Worm (Caenorhabditis elegans) whole organism, early embryonic: ENCODE results near the gene T01B4.3.
A peak's percentile ranks its signal among the peaks of the same experiment; 100 is the strongest.

Source experiments
- B0310.2 ChIP-seq: sonication (generic microtip); optimal IDR thresholded peaks from 2 replicates; lab custom pipeline; 2016; ENCODE audit warnings: mild to moderate bottlenecking, missing genetic modification characterization, missing compliant biosample characterization
- F13C5.2 ChIP-seq: sonication (generic microtip); optimal IDR thresholded peaks from 2 replicates; lab custom pipeline; 2017; ENCODE audit warnings: mild to moderate bottlenecking, missing genetic modification characterization, inconsistent platforms, missing compliant biosample characterization
- aly-1 ChIP-seq: sonication (generic microtip); optimal IDR thresholded peaks from 2 replicates; lab custom pipeline; 2016; ENCODE audit warnings: missing genetic modification characterization, missing compliant biosample characterization
- ama-1 ChIP-seq: fragments of 150-350 bp; optimal IDR thresholded peaks from 2 replicates; lab custom pipeline; 2014
- ceh-13 ChIP-seq: fragments of 200-800 bp; sonication (Bioruptor generic); optimal IDR thresholded peaks from 2 replicates; lab custom pipeline; 2018; ENCODE audit warnings: mild to moderate bottlenecking, missing genetic modification characterization, missing compliant biosample characterization
- ets-7 ChIP-seq: sonication (generic microtip); optimal IDR thresholded peaks from 2 replicates; lab custom pipeline; 2016; ENCODE audit warnings: missing genotype, missing genetic modification characterization, missing compliant biosample characterization
- flt-1 ChIP-seq: fragments of 200-800 bp; sonication (Bioruptor generic); IDR thresholded peaks from 2 replicates; pipeline ENCODE4 v1.3.6; 2022; ENCODE audit warnings: missing genetic modification characterization, missing compliant biosample characterization
- hmbx-1 ChIP-seq: sonication (generic microtip); optimal IDR thresholded peaks from 2 replicates; lab custom pipeline; 2016; ENCODE audit warnings: mild to moderate bottlenecking, missing genetic modification characterization, missing compliant biosample characterization
- pes-1 ChIP-seq: fragments of 200-800 bp; sonication (Bioruptor generic); IDR thresholded peaks from 2 replicates; pipeline ENCODE4 v1.3.6; 2022; ENCODE audit warnings: missing genetic modification reagents, missing genetic modification characterization, missing compliant biosample characterization
- scrt-1 ChIP-seq: fragments of 200-800 bp; sonication (Bioruptor generic); IDR thresholded peaks from 2 replicates; pipeline ENCODE4 v1.3.6; 2022; ENCODE audit warnings: missing genetic modification characterization, missing compliant biosample characterization
- sea-1 ChIP-seq: fragments of 200-800 bp; sonication (Bioruptor generic); conservative IDR thresholded peaks from 2 replicates; pipeline ENCODE4 v1.3.6; 2022; ENCODE audit warnings: missing genetic modification characterization, missing compliant biosample characterization
- tbx-11 ChIP-seq: fragments of 200-800 bp; sonication (Bioruptor generic); IDR thresholded peaks from 2 replicates; pipeline ENCODE4 v1.3.6; 2022; ENCODE audit warnings: missing genetic modification characterization, missing compliant biosample characterization
- tbx-37 ChIP-seq: fragments of 200-800 bp; sonication (Bioruptor generic); conservative IDR thresholded peaks from 2 replicates; pipeline ENCODE4 v1.3.6; 2022; ENCODE audit warnings: missing genetic modification reagents, missing genetic modification characterization, missing compliant biosample characterization
- tra-4 ChIP-seq: sonication (generic microtip); optimal IDR thresholded peaks from 2 replicates; lab custom pipeline; 2017; ENCODE audit warnings: missing genetic modification characterization, missing compliant biosample characterization

DNA sequence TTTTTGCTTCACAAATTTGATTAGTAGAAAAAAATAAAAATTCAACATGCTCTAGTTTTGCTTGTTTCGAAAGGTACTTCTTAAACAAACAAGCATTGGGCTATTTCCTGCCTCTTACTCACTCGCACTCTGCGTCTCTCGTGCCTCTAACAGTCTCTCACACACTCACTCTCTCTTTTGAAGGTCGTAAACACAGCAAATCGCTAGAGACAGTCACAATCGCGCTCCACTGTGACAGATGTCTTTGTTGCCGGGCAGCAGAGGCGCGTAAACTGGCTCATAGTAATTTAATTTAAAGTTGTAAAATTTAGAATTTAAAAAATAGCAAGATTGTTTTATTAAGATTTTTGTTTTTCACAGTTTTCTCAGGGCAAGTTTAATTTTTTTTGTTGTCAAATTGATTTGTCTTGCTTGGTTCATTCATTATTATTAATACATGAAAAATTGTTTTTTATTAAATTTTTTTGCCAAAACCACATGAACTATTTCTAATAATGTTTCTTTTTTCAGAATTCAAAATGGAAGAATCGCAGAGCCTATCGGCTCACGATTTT, 14.5 kb upstream of the T01B4.3 start, which contains the start of gene taf-3:
- TF ChIP-seq scrt-1 (GFP tag; lab: Robert Waterston, UW) (no peak), hmbx-1 (no peak), ama-1 (lab: Kevin White, UChicago) (no peak), ets-7 (tag; lab: Kevin White, UChicago) (no peak), F13C5.2 (tag; lab: Kevin White, UChicago) (peak; percentile 22), tbx-37 (no peak), tbx-11 (no peak), ceh-13 (GFP tag; lab: Kevin White, UChicago) (no peak), pes-1 (GFP tag; lab: Robert Waterston, UW) (no peak), tra-4 (tag; lab: Kevin White, UChicago) (no peak), aly-1 (no peak), sea-1 (GFP tag; lab: Robert Waterston, UW) (no peak), flt-1 (GFP tag; lab: Robert Waterston, UW) (no peak), B0310.2 (no peak)
